Fruit fly (Drosophila melanogaster) whole organism, wandering third instar larva: ENCODE measurements around the gene alpha-Man-IIa.

Experiments used
- Abd-B ChIP-seq: fragments of >200 bp; optimal IDR thresholded peaks from 2 replicates; lab custom pipeline; 2017; ENCODE audit warnings: missing biosample characterization, missing genetic modification characterization
- CG32264 ChIP-seq: fragments of 200-800 bp; sonication (Bioruptor generic); optimal IDR thresholded peaks from 2 replicates; lab custom pipeline; 2016; ENCODE audit warnings: missing biosample characterization, missing genetic modification characterization
- CrebA ChIP-seq: fragments of 200-800 bp; sonication (Bioruptor generic); optimal IDR thresholded peaks from 2 replicates; lab custom pipeline; 2016; ENCODE audit warnings: missing biosample characterization, mild to moderate bottlenecking, missing genetic modification characterization, borderline replicate concordance
- Dfd ChIP-seq: fragments of >200 bp; optimal IDR thresholded peaks from 2 replicates; lab custom pipeline; 2017; ENCODE audit warnings: missing biosample characterization, missing genetic modification characterization
- Dif ChIP-seq: fragments of 200-275, 200-300 bp; sonication (Bioruptor generic); optimal IDR thresholded peaks from 2 replicates; lab custom pipeline; 2018; ENCODE audit warnings: missing biosample characterization, missing genetic modification characterization; ENCODE audit not compliant: partially characterized antibody
- GATAd ChIP-seq: sonication (Bioruptor generic); optimal IDR thresholded peaks from 2 replicates; lab custom pipeline; 2016; ENCODE audit warnings: missing biosample characterization, missing genetic modification characterization
- HLH106 ChIP-seq: fragments of 200-800 bp; optimal IDR thresholded peaks from 3 replicates; lab custom pipeline; 2019; ENCODE audit warnings: missing biosample characterization, mild to moderate bottlenecking, missing genetic modification characterization, moderate library complexity
- Hnf4 ChIP-seq: fragments of 200-800 bp; sonication (Bioruptor generic); optimal IDR thresholded peaks from 2 replicates; lab custom pipeline; 2016; ENCODE audit warnings: missing biosample characterization, mild to moderate bottlenecking, missing genetic modification characterization
- Hr78 ChIP-seq: fragments of >200 bp; optimal IDR thresholded peaks from 2 replicates; lab custom pipeline; 2017; ENCODE audit warnings: missing biosample characterization, missing genetic modification characterization
- Hr83 ChIP-seq: fragments of 200-300 bp; sonication (Bioruptor generic); optimal IDR thresholded peaks from 2 replicates; lab custom pipeline; 2016; ENCODE audit warnings: missing biosample characterization, mild to moderate bottlenecking, missing genetic modification characterization, moderate library complexity; ENCODE audit not compliant: poor library complexity, severe bottlenecking
- Jra ChIP-seq: sonication (Bioruptor generic); optimal IDR thresholded peaks from 2 replicates; lab custom pipeline; 2016; ENCODE audit warnings: missing biosample characterization, missing genetic modification characterization
- Mio ChIP-seq: sonication (Bioruptor generic); optimal IDR thresholded peaks from 2 replicates; lab custom pipeline; 2016; ENCODE audit warnings: missing biosample characterization, missing genetic modification characterization
- Myc ChIP-seq: fragments of >200 bp; optimal IDR thresholded peaks from 2 replicates; lab custom pipeline; 2017
- OdsH ChIP-seq: fragments of 200-800 bp; sonication (Bioruptor generic); optimal IDR thresholded peaks from 2 replicates; lab custom pipeline; 2016; ENCODE audit warnings: missing biosample characterization, mild to moderate bottlenecking, missing genetic modification characterization
- Rel ChIP-seq, 2 experiments: fragments of 200-800 bp; sonication (Bioruptor generic) in 1 of 2; optimal IDR thresholded peaks; 2 replicates in 1 of 2; 3 replicates in 1 of 2; lab custom pipeline; 2016 to 2019; ENCODE audit warnings: mild to moderate bottlenecking in 2 of 2, missing biosample characterization in 2 of 2, missing genetic modification characterization in 2 of 2, moderate library complexity in 1 of 2
- Sp1 ChIP-seq: fragments of 200-800 bp; sonication (Bioruptor generic); optimal IDR thresholded peaks from 3 replicates; lab custom pipeline; 2019; ENCODE audit warnings: missing biosample characterization, mild to moderate bottlenecking, missing genetic modification characterization, moderate library complexity
- Vsx2 ChIP-seq: fragments of 200-300, 225-300 bp; sonication (Bioruptor generic); optimal IDR thresholded peaks from 2 replicates; lab custom pipeline; 2018; ENCODE audit warnings: missing biosample characterization, missing genetic modification characterization; ENCODE audit not compliant: partially characterized antibody
- br ChIP-seq: fragments of 200-800 bp; sonication (Bioruptor generic); optimal IDR thresholded peaks from 2 replicates; lab custom pipeline; 2016; ENCODE audit warnings: missing biosample characterization, missing genetic modification characterization
- brk ChIP-seq: fragments of 200-800 bp; sonication (Bioruptor generic); optimal IDR thresholded peaks from 2 replicates; lab custom pipeline; 2016; ENCODE audit warnings: missing biosample characterization, mild to moderate bottlenecking, missing genetic modification characterization
- dl ChIP-seq, 2 experiments: fragments of 175-275, 200-275 bp in 1 of 2; fragments of 200-275 bp in 1 of 2; sonication (Bioruptor generic); optimal IDR thresholded peaks; lab custom pipeline; 2018; ENCODE audit warnings: mild to moderate bottlenecking in 2 of 2, missing biosample characterization in 2 of 2, missing genetic modification characterization in 2 of 2, moderate library complexity in 2 of 2; ENCODE audit not compliant: partially characterized antibody in 2 of 2, insufficient read depth in 1 of 2
- dmrt93B ChIP-seq: fragments of 200-800 bp; sonication (Bioruptor generic); optimal IDR thresholded peaks from 2 replicates; lab custom pipeline; 2018; ENCODE audit warnings: missing biosample characterization, mild to moderate bottlenecking, missing genetic modification characterization
- dsf ChIP-seq: sonication (Bioruptor generic); optimal IDR thresholded peaks from 2 replicates; lab custom pipeline; 2016; ENCODE audit warnings: missing biosample characterization, missing genetic modification characterization, borderline replicate concordance
- ey ChIP-seq: fragments of 200-800 bp; sonication (Bioruptor generic); optimal IDR thresholded peaks from 2 replicates; lab custom pipeline; 2016; ENCODE audit warnings: missing biosample characterization, missing genetic modification characterization
- foxo ChIP-seq, 2 experiments: fragments of 200-800 bp; sonication (Bioruptor generic); optimal IDR thresholded peaks; 2 replicates in 1 of 2; 3 replicates in 1 of 2; lab custom pipeline; 2016 to 2017; ENCODE audit warnings: missing biosample characterization in 2 of 2, missing genetic modification characterization in 2 of 2
- fru ChIP-seq: fragments of 200-800 bp; sonication (Bioruptor generic); optimal IDR thresholded peaks from 3 replicates; lab custom pipeline; 2016; ENCODE audit warnings: missing biosample characterization, mild to moderate bottlenecking, missing genetic modification characterization
- h ChIP-seq: fragments of 200-800 bp; sonication (Bioruptor generic); optimal IDR thresholded peaks from 3 replicates; lab custom pipeline; 2016; ENCODE audit warnings: missing biosample characterization, mild to moderate bottlenecking, missing genetic modification characterization
- jim ChIP-seq: fragments of 175-275, 200-325 bp; sonication (Bioruptor generic); optimal IDR thresholded peaks from 2 replicates; lab custom pipeline; 2016; ENCODE audit warnings: missing biosample characterization, mild to moderate bottlenecking, missing genetic modification characterization
- lola ChIP-seq: fragments of >200 bp; optimal IDR thresholded peaks from 2 replicates; lab custom pipeline; 2017; ENCODE audit warnings: missing biosample characterization, missing genetic modification characterization
- pan ChIP-seq: fragments of >200 bp; optimal IDR thresholded peaks from 2 replicates; lab custom pipeline; 2017
- psq ChIP-seq: fragments of 200-800 bp; sonication (Bioruptor generic); optimal IDR thresholded peaks from 3 replicates; lab custom pipeline; 2017; ENCODE audit warnings: missing biosample characterization, mild to moderate bottlenecking, missing genetic modification characterization, moderate library complexity
- rgr ChIP-seq: fragments of 200-800 bp; sonication (Bioruptor generic); optimal IDR thresholded peaks from 3 replicates; lab custom pipeline; 2016; ENCODE audit warnings: missing biosample characterization, mild to moderate bottlenecking, missing genetic modification characterization
- sage ChIP-seq: fragments of 200-800 bp; sonication (Bioruptor generic); optimal IDR thresholded peaks from 2 replicates; lab custom pipeline; 2016; ENCODE audit warnings: missing biosample characterization, mild to moderate bottlenecking, missing genetic modification characterization
- sv ChIP-seq: fragments of 200-800 bp; sonication (Bioruptor generic); optimal IDR thresholded peaks from 3 replicates; lab custom pipeline; 2016; ENCODE audit warnings: missing biosample characterization, missing genetic modification characterization
- tai ChIP-seq: sonication (Bioruptor generic); optimal IDR thresholded peaks from 2 replicates; lab custom pipeline; 2016; ENCODE audit warnings: missing biosample characterization, missing genetic modification characterization
- woc ChIP-seq: sonication (Bioruptor generic); optimal IDR thresholded peaks from 2 replicates; lab custom pipeline; 2016; ENCODE audit warnings: missing biosample characterization, mild to moderate bottlenecking, missing genetic modification characterization

alpha-Man-IIa gene

DNA sequence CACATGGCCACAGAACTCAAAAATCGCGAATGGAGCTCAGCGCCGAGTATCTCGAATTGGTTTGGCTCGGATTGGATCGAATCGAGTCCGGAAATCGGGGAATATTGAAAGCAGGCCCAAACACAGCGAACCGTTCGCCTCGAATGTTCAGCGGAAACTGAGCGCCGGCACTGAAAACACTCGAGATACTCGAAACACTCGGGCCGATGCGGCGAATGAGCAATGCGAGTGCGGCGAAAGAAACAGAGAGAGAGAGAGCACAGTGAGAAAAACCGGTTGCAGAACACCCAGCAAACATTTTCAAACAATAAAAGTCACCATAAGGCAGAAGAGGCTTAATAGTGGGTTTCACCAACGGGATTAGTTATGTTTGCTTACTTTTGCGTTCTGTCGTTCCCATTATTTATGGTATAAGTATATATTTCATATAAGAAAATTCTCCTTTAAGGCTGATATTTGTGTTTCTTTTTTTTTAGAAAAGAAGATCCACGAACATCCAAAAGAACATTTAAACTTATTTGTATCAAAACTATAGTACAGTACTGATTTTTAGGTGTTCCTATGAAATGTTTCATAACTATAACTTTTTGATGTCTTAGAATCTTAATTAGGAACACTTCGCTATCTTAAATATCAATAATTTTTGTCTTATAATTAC is 17.8 kb upstream of the alpha-Man-IIa start, which contains the start of gene FER:
TSS of gene FER (minus strand) at position 162 of the 658 bp plus-strand sequence.
- TF ChIP-seq sage (GFP tag; lab: Kevin White, UChicago) (peak; percentile 31), lola (no peak), CG32264 (GFP tag; lab: Kevin White, UChicago) (no peak), Myc (peak; percentile 13), Hr78 (no peak), psq (GFP tag; lab: Kevin White, UChicago) (no peak), woc (GFP tag; lab: Kevin White, UChicago) (peak; percentile 64), br (GFP tag; lab: Kevin White, UChicago) (peak; percentile 7), rgr (GFP tag; lab: Kevin White, UChicago) (peak; percentile 32), Vsx2 (no peak), sv (peak; percentile 18), tai (GFP tag; lab: Kevin White, UChicago) (no peak), CrebA (no peak), jim (GFP tag; lab: Kevin White, UChicago) (peak; percentile 34), Dfd (no peak), dl (GFP tag; optimal IDR thresholded peaks at IDR 0.05; lab: Kevin White, UChicago; ENCODE audit: insufficient read depth in 1 of 2, partially characterized antibody in 2 of 2) (peak; percentile 71 to 87), brk (GFP tag; lab: Kevin White, UChicago) (peak; percentile 46), Rel (GFP tag; optimal IDR thresholded peaks at IDR 0.05; lab: Kevin White, UChicago) (no peak), Rel (tag; optimal IDR thresholded peaks at IDR 0.05; lab: Kevin White, UChicago) (peak; percentile 86), h (GFP tag; lab: Kevin White, UChicago) (peak; percentile 35), Abd-B (GFP tag; lab: Kevin White, UChicago) (no peak), HLH106 (tag; lab: Kevin White, UChicago) (peak; percentile 15), Hnf4 (GFP tag; lab: Kevin White, UChicago) (peak; percentile 57), dmrt93B (GFP tag; lab: Kevin White, UChicago) (no peak), Sp1 (peak; percentile 38), Dif (GFP tag; lab: Kevin White, UChicago) (peak; percentile 89), OdsH (GFP tag; lab: Kevin White, UChicago) (peak; percentile 13), pan (lab: Kevin White, UChicago) (no peak), foxo (GFP tag; optimal IDR thresholded peaks at IDR 0.05; lab: Kevin White, UChicago) (no peak), GATAd (GFP tag; lab: Kevin White, UChicago) (no peak), Jra (no peak), Hr83 (peak; percentile 27), Mio (GFP tag; lab: Kevin White, UChicago) (no peak)

DNA sequence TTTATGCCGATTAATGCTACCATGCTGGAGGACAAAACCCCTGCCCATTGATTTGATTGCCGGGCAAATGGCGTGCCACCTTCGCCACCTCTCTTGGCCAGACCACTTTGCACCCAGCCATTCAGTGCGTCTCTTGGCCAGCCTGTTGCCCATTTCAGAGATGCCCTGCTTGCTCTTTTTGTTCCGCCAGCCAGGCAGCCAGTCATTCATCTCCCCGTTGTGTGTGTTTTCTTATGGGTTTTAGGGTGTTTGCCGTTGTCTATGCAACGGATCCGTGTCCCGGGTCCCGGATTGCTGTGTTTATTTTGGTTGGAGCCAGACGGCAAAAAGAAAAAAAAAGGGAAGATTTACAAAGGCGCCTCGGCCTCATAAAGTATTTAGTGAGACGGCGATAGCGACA is 16.4 kb upstream of the alpha-Man-IIa start:
- TF ChIP-seq Vsx2 (no peak), Rel (GFP tag; optimal IDR thresholded peaks at IDR 0.05; lab: Kevin White, UChicago) (no peak), Rel (tag; optimal IDR thresholded peaks at IDR 0.05; lab: Kevin White, UChicago) (no peak), foxo (GFP tag; optimal IDR thresholded peaks at IDR 0.05; lab: Kevin White, UChicago) (no peak), dl (GFP tag; optimal IDR thresholded peaks at IDR 0.05; lab: Kevin White, UChicago; ENCODE audit: insufficient read depth in 1 of 2, partially characterized antibody in 2 of 2) (no peak), pan (lab: Kevin White, UChicago) (no peak), dmrt93B (GFP tag; lab: Kevin White, UChicago) (no peak), dsf (GFP tag; lab: Kevin White, UChicago) (no peak), rgr (GFP tag; lab: Kevin White, UChicago) (no peak), Hr83 (no peak), tai (GFP tag; lab: Kevin White, UChicago) (no peak), ey (GFP tag; lab: Kevin White, UChicago) (no peak), fru (GFP tag; lab: Kevin White, UChicago) (no peak), brk (GFP tag; lab: Kevin White, UChicago) (no peak), woc (GFP tag; lab: Kevin White, UChicago) (no peak), Dfd (no peak), h (GFP tag; lab: Kevin White, UChicago) (no peak), Dif (GFP tag; lab: Kevin White, UChicago) (no peak), lola (no peak), CrebA (no peak), Jra (no peak)
- TF ChIP-seq, all 38 proteins: peak for 0
